Worm (Caenorhabditis elegans) whole organism, early embryonic: ENCODE data around the gene F17C11.12.

ENCODE experiments used
- F13C5.2 ChIP-seq: sonication (generic microtip); optimal IDR thresholded peaks from 2 replicates; lab custom pipeline; 2017; ENCODE audit warnings: mild to moderate bottlenecking, missing genetic modification characterization, inconsistent platforms, missing compliant biosample characterization
- ama-1 ChIP-seq: fragments of 150-350 bp; optimal IDR thresholded peaks from 2 replicates; lab custom pipeline; 2014
- ceh-13 ChIP-seq: fragments of 200-800 bp; sonication (Bioruptor generic); optimal IDR thresholded peaks from 2 replicates; lab custom pipeline; 2018; ENCODE audit warnings: mild to moderate bottlenecking, missing genetic modification characterization, missing compliant biosample characterization
- ceh-36 ChIP-seq: sonication (generic microtip); optimal IDR thresholded peaks from 2 replicates; lab custom pipeline; 2016; ENCODE audit warnings: missing genetic modification characterization, inconsistent platforms, missing compliant biosample characterization
- hmg-4 ChIP-seq: fragments of 200-800 bp; sonication (Bioruptor generic); optimal IDR thresholded peaks from 2 replicates; lab custom pipeline; 2018; ENCODE audit warnings: mild to moderate bottlenecking, missing genetic modification characterization, missing compliant biosample characterization
- hnd-1 ChIP-seq: sonication (generic microtip); optimal IDR thresholded peaks from 2 replicates; lab custom pipeline; 2016; ENCODE audit warnings: missing genetic modification characterization, missing compliant biosample characterization
- pes-1 ChIP-seq: fragments of 200-800 bp; sonication (Bioruptor generic); IDR thresholded peaks from 2 replicates; pipeline ENCODE4 v1.3.6; 2022; ENCODE audit warnings: missing genetic modification reagents, missing genetic modification characterization, missing compliant biosample characterization
- tra-4 ChIP-seq: sonication (generic microtip); optimal IDR thresholded peaks from 2 replicates; lab custom pipeline; 2017; ENCODE audit warnings: missing genetic modification characterization, missing compliant biosample characterization

DNA sequence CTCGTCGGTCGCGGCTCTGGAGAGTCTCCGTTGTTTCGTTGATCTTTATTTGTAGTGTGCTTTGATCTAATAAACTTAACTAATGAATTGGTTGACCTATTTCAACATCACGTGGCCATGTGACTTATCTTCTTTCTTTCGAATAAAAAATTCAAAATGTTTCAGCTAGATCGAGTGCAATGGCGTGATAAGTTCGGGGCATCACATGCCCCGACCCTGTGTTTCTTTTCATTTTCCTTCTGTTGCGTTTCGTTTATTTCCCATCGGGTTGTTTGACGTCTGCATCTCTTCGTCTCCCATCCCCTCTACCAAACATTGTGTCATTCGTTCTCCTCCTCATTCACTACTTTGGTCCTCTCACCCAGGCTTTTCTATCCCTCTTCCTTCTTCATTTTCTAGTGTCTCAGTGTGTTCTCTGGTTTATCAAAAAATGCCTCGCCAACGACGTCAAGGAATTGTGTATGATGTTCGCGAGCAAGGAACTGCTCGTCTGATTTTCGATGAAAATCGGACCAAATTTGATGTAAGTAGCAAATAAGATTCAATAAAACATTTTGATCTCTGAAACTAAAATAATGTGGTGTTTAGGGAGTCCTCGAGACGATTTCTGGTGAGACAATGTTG is 15.0 kb upstream of the F17C11.12 start, which contains the start of gene F17C11.4:
- TF ChIP-seq pes-1 (GFP tag; lab: Robert Waterston, UW) (no peak), hmg-4 (GFP tag; lab: Kevin White, UChicago) (no peak), ama-1 (lab: Kevin White, UChicago) (no peak), tra-4 (tag; lab: Kevin White, UChicago) (no peak), ceh-13 (GFP tag; lab: Kevin White, UChicago) (no peak), hnd-1 (tag; lab: Kevin White, UChicago) (no peak), ceh-36 (tag; lab: Kevin White, UChicago) (no peak), F13C5.2 (tag; lab: Kevin White, UChicago) (no peak)
